Fruit fly (Drosophila melanogaster): ENCODE data around the gene Atg1.

Gene Atg1

dm6 chr3L:12835511-12836479, 30.9 kb upstream of the Atg1 start (continued):
- TF ChIP-seq CG32772 (GFP tag; IDR thresholded peaks at IDR 0.05) = no peak
- TF ChIP-seq jing (GFP tag; optimal IDR thresholded peaks at IDR 0.05) = no peak
- TF ChIP-seq CG8924 (tag; optimal IDR thresholded peaks at IDR 0.05) = no peak
- TF ChIP-seq CG7556 (GFP tag; optimal IDR thresholded peaks at IDR 0.05) = no peak
- no peak for TF ChIP-seq tna (GFP tag; IDR thresholded peaks at IDR 0.05; ENCODE audit: partially characterized antibody)
- TF ChIP-seq stwl (tag; optimal IDR thresholded peaks at IDR 0.05) = peak; percentile 24
- TF ChIP-seq CG16813 (GFP tag; IDR thresholded peaks at IDR 0.05; ENCODE audit: partially characterized antibody) = no peak
- TF ChIP-seq CG14441 (GFP tag; IDR thresholded peaks at IDR 0.05) = no peak
- TF ChIP-seq pb (GFP tag; optimal IDR thresholded peaks at IDR 0.05) = no peak
- no peak for TF ChIP-seq CG15011 (GFP tag; optimal IDR thresholded peaks at IDR 0.05)
- TF ChIP-seq CG3838 (GFP tag; optimal IDR thresholded peaks at IDR 0.05) = no peak
- TF ChIP-seq hth (optimal IDR thresholded peaks at IDR 0.05) = no peak
- TF ChIP-seq ro (GFP tag; IDR thresholded peaks at IDR 0.05) = no peak
- TF ChIP-seq sim (GFP tag; IDR thresholded peaks at IDR 0.05) = no peak
- TF ChIP-seq Eip74EF (GFP tag; optimal IDR thresholded peaks at IDR 0.05) = no peak
- no peak for TF ChIP-seq nau (GFP tag; optimal IDR thresholded peaks at IDR 0.05)
- no peak for TF ChIP-seq p53 (GFP tag; optimal IDR thresholded peaks at IDR 0.05)
- TF ChIP-seq kah (GFP tag; optimal IDR thresholded peaks at IDR 0.05) = no peak
- TF ChIP-seq D (optimal IDR thresholded peaks at IDR 0.05) = no peak
- TF ChIP-seq D (GFP tag; optimal IDR thresholded peaks at IDR 0.05) = no peak
- TF ChIP-seq bsh (GFP tag; optimal IDR thresholded peaks at IDR 0.05) = peak in 1 of 2 experiments; percentile 9
- no peak for TF ChIP-seq mld (GFP tag; IDR thresholded peaks at IDR 0.05; ENCODE audit: partially characterized antibody)
- no peak for TF ChIP-seq CG1529 (GFP tag; optimal IDR thresholded peaks at IDR 0.05)
- no peak for TF ChIP-seq ac (GFP tag; optimal IDR thresholded peaks at IDR 0.05)
- TF ChIP-seq bcd (GFP tag; optimal IDR thresholded peaks at IDR 0.05) = no peak
- TF ChIP-seq CG2678 (tag; optimal IDR thresholded peaks at IDR 0.05) = peak; percentile 12
- no peak for TF ChIP-seq btn (GFP tag; optimal IDR thresholded peaks at IDR 0.05)
- no peak for TF ChIP-seq CG1832 (GFP tag; optimal IDR thresholded peaks at IDR 0.05)
- TF ChIP-seq sob (GFP tag; IDR thresholded peaks at IDR 0.05) = no peak
- no peak for TF ChIP-seq tio (GFP tag; optimal IDR thresholded peaks at IDR 0.05)
- TF ChIP-seq CG7928 (GFP tag; optimal IDR thresholded peaks at IDR 0.05) = no peak
- no peak for TF ChIP-seq H15 (GFP tag; IDR thresholded peaks at IDR 0.05)
- TF ChIP-seq cwo (GFP tag; optimal IDR thresholded peaks at IDR 0.05) = peak; percentile 9
- no peak for TF ChIP-seq CG17186 (GFP tag; optimal IDR thresholded peaks at IDR 0.05)
- no peak for TF ChIP-seq CG7372 (GFP tag; IDR thresholded peaks at IDR 0.05)
- TF ChIP-seq maf-S (GFP tag; optimal IDR thresholded peaks at IDR 0.05) = no peak
- TF ChIP-seq CG11398 (GFP tag; optimal IDR thresholded peaks at IDR 0.05) = no peak
- TF ChIP-seq Oaz (GFP tag; IDR thresholded peaks at IDR 0.05) = no peak
- no peak for TF ChIP-seq CG16779 (GFP tag; IDR thresholded peaks at IDR 0.05)
- TF ChIP-seq CG13624 (GFP tag; optimal IDR thresholded peaks at IDR 0.05) = no peak
- TF ChIP-seq GATAe (GFP tag; conservative IDR thresholded peaks at IDR 0.05) = no peak; the same call in 1 of the 2 replicates
- no peak for TF ChIP-seq ewg (GFP tag; optimal IDR thresholded peaks at IDR 0.05)
- no peak for TF ChIP-seq dm (GFP tag; optimal IDR thresholded peaks at IDR 0.05)
- no peak for TF ChIP-seq Ets97D (GFP tag; optimal IDR thresholded peaks at IDR 0.05)
- TF ChIP-seq zfh2 (GFP tag; optimal IDR thresholded peaks at IDR 0.05) = no peak
- TF ChIP-seq Six4 (GFP tag; optimal IDR thresholded peaks at IDR 0.05) = no peak
- TF ChIP-seq CG6765 (GFP tag; optimal IDR thresholded peaks at IDR 0.05) = no peak
- no peak for TF ChIP-seq crc (GFP tag; optimal IDR thresholded peaks at IDR 0.05)
- no peak for TF ChIP-seq Scr (GFP tag; IDR thresholded peaks at IDR 0.05; ENCODE audit: partially characterized antibody)

All from whole organism, embryonic.